Fruit fly (Drosophila melanogaster) whole organism, embryonic: Measurements from ENCODE around the gene CG10300.

ENCODE experiments used
- CG10462 ChIP-seq: fragments of 200-800 bp; sonication (Bioruptor generic); optimal IDR thresholded peaks from 2 replicates; lab custom pipeline; 2016; ENCODE audit warnings: missing biosample characterization, missing genetic modification characterization
- CG12071 ChIP-seq: fragments of 200-800 bp; sonication (Bioruptor generic); optimal IDR thresholded peaks from 3 replicates; lab custom pipeline; 2018; ENCODE audit warnings: missing biosample characterization, mild to moderate bottlenecking, missing genetic modification characterization
- CG12236 ChIP-seq: fragments of 200-800 bp; sonication (Bioruptor generic); optimal IDR thresholded peaks from 2 replicates; lab custom pipeline; 2016; ENCODE audit warnings: missing biosample characterization, missing genetic modification characterization
- CG14710 ChIP-seq: fragments of 200-800 bp; sonication (Bioruptor generic); optimal IDR thresholded peaks from 3 replicates; lab custom pipeline; 2019; ENCODE audit warnings: missing biosample characterization, mild to moderate bottlenecking, missing genetic modification characterization, moderate library complexity
- CG18476 ChIP-seq: fragments of 200-800 bp; sonication (Bioruptor generic); optimal IDR thresholded peaks from 2 replicates; lab custom pipeline; 2016; ENCODE audit warnings: missing biosample characterization, mild to moderate bottlenecking, missing genetic modification characterization
- CG18599 ChIP-seq: fragments of 200-800 bp; sonication (Bioruptor generic); optimal IDR thresholded peaks from 3 replicates; lab custom pipeline; 2017; ENCODE audit warnings: missing biosample characterization, missing genetic modification characterization, mild to moderate bottlenecking, moderate library complexity, missing genetic modification reagents
- CG2712 ChIP-seq: fragments of 200-800 bp; optimal IDR thresholded peaks from 3 replicates; lab custom pipeline; 2019; ENCODE audit warnings: missing biosample characterization, mild to moderate bottlenecking, missing genetic modification characterization, moderate library complexity
- CG30431 ChIP-seq: fragments of 200-800 bp; sonication (Bioruptor generic); optimal IDR thresholded peaks from 2 replicates; lab custom pipeline; 2017; ENCODE audit warnings: missing biosample characterization, missing genetic modification characterization
- CG32532 ChIP-seq: fragments of 200-800 bp; sonication (Bioruptor generic); IDR thresholded peaks from 2 replicates; pipeline ENCODE4 v1.3.6; 2022; ENCODE audit warnings: missing biosample characterization, missing genetic modification characterization
- CG6813 ChIP-seq: fragments of 200-800 bp; sonication (Bioruptor generic); optimal IDR thresholded peaks from 2 replicates; lab custom pipeline; 2017; ENCODE audit warnings: missing biosample characterization, missing genetic modification characterization, mild to moderate bottlenecking, moderate library complexity, missing genetic modification reagents
- CG7372 ChIP-seq: fragments of 200-800 bp; sonication (Bioruptor generic); IDR thresholded peaks from 2 replicates; pipeline ENCODE4 v1.3.6; 2022; ENCODE audit warnings: missing biosample characterization, missing genetic modification characterization
- CG7987 ChIP-seq: fragments of 200-800 bp; sonication (Bioruptor generic); optimal IDR thresholded peaks from 2 replicates; lab custom pipeline; 2018; ENCODE audit warnings: missing biosample characterization, mild to moderate bottlenecking, missing genetic modification characterization, moderate library complexity
- CG9437 ChIP-seq: fragments of 200-800 bp; sonication (Bioruptor generic); optimal IDR thresholded peaks from 2 replicates; lab custom pipeline; 2018; ENCODE audit warnings: missing biosample characterization, mild to moderate bottlenecking, missing genetic modification characterization
- CoRest ChIP-seq: fragments of 200-800 bp; sonication (Bioruptor generic); optimal IDR thresholded peaks from 3 replicates; lab custom pipeline; 2018; ENCODE audit warnings: missing biosample characterization, mild to moderate bottlenecking, missing genetic modification characterization, moderate library complexity
- D19B ChIP-seq: fragments of 200-800 bp; sonication (Bioruptor generic); optimal IDR thresholded peaks from 2 replicates; lab custom pipeline; 2017; ENCODE audit warnings: missing biosample characterization, mild to moderate bottlenecking, missing genetic modification characterization
- Dad ChIP-seq: fragments of 200-800 bp; sonication (Bioruptor generic); optimal IDR thresholded peaks from 3 replicates; lab custom pipeline; 2016; ENCODE audit warnings: missing biosample characterization, missing genetic modification characterization
- Dfd ChIP-seq, 2 experiments: fragments of >200 bp; optimal IDR thresholded peaks; 2 replicates each; lab custom pipeline; 2017; ENCODE audit warnings: missing biosample characterization in 2 of 2, missing genetic modification characterization in 2 of 2
- Hr78 ChIP-seq, 2 experiments: fragments of 200-800 bp in 1 of 2; fragments of >200 bp in 1 of 2; sonication (Bioruptor generic) in 1 of 2; optimal IDR thresholded peaks; 2 replicates each; lab custom pipeline; 2017 to 2019; ENCODE audit warnings: missing biosample characterization in 2 of 2, missing genetic modification characterization in 2 of 2, mild to moderate bottlenecking in 1 of 2, moderate library complexity in 1 of 2
- Nf-YB ChIP-seq: fragments of 200-800 bp; sonication (Bioruptor generic); optimal IDR thresholded peaks from 3 replicates; lab custom pipeline; 2019; ENCODE audit warnings: missing biosample characterization, mild to moderate bottlenecking, missing genetic modification characterization, moderate library complexity
- PHDP ChIP-seq: fragments of 200-800 bp; sonication (Bioruptor generic); optimal IDR thresholded peaks from 3 replicates; lab custom pipeline; 2018; ENCODE audit warnings: missing biosample characterization, mild to moderate bottlenecking, missing genetic modification characterization, moderate library complexity
- Sox100B ChIP-seq: fragments of 200-800 bp; sonication (Bioruptor generic); optimal IDR thresholded peaks from 3 replicates; lab custom pipeline; 2018; ENCODE audit warnings: missing biosample characterization, mild to moderate bottlenecking, missing genetic modification characterization
- ato ChIP-seq: fragments of 200-800 bp; sonication (Bioruptor generic); IDR thresholded peaks from 2 replicates; pipeline ENCODE4 v1.3.6; 2022; ENCODE audit warnings: missing biosample characterization, missing genetic modification characterization; ENCODE audit not compliant: partially characterized antibody
- bbx ChIP-seq: fragments of 200-800 bp; sonication (Bioruptor generic); IDR thresholded peaks from 2 replicates; pipeline ENCODE4 v1.3.6; 2022; ENCODE audit warnings: missing biosample characterization, missing genetic modification characterization; ENCODE audit not compliant: partially characterized antibody
- br ChIP-seq: fragments of >200 bp; optimal IDR thresholded peaks from 2 replicates; lab custom pipeline; 2017
- cas ChIP-seq: fragments of 200-800 bp; sonication (Bioruptor generic); IDR thresholded peaks from 2 replicates; pipeline ENCODE4 v1.3.6; 2022; ENCODE audit warnings: missing biosample characterization, missing genetic modification characterization
- cato ChIP-seq: fragments of 200-800 bp; sonication (Bioruptor generic); optimal IDR thresholded peaks from 2 replicates; lab custom pipeline; 2016; ENCODE audit warnings: missing biosample characterization, missing genetic modification characterization, borderline replicate concordance
- chif ChIP-seq, 2 experiments: fragments of 200-800 bp; sonication (Bioruptor generic); optimal IDR thresholded peaks; 3 replicates each; lab custom pipeline; 2016; ENCODE audit warnings: missing biosample characterization in 2 of 2, missing genetic modification characterization in 2 of 2
- chm ChIP-seq: fragments of 200-800 bp; sonication (Bioruptor generic); IDR thresholded peaks from 2 replicates; pipeline ENCODE4 v1.3.6; 2022; ENCODE audit warnings: missing biosample characterization, missing genetic modification characterization
- corto ChIP-seq: fragments of 200-800 bp; sonication (Bioruptor generic); optimal IDR thresholded peaks from 2 replicates; lab custom pipeline; 2016; ENCODE audit warnings: missing biosample characterization, mild to moderate bottlenecking, missing genetic modification characterization, moderate library complexity
- dimm ChIP-seq: fragments of 200-800 bp; sonication (Bioruptor generic); IDR thresholded peaks from 2 replicates; pipeline ENCODE4 v1.3.6; 2022; ENCODE audit warnings: missing biosample characterization, missing genetic modification characterization
- dmrt99B ChIP-seq: fragments of 200-800 bp; sonication (Bioruptor generic); optimal IDR thresholded peaks from 2 replicates; lab custom pipeline; 2018; ENCODE audit warnings: missing biosample characterization, mild to moderate bottlenecking, missing genetic modification characterization, moderate library complexity
- ewg ChIP-seq: fragments of 200-800 bp; sonication (Bioruptor generic); optimal IDR thresholded peaks from 3 replicates; lab custom pipeline; 2017; ENCODE audit warnings: mild to moderate bottlenecking, missing biosample characterization, missing genetic modification reagents, missing genetic modification characterization
- fd64A ChIP-seq: fragments of 200-800 bp; sonication (Bioruptor generic); optimal IDR thresholded peaks from 3 replicates; lab custom pipeline; 2018; ENCODE audit warnings: missing biosample characterization, mild to moderate bottlenecking, missing genetic modification characterization
- inv ChIP-seq: fragments of 200-800 bp; sonication (Bioruptor generic); IDR thresholded peaks from 2 replicates; pipeline ENCODE4 v1.3.6; 2022; ENCODE audit warnings: missing biosample characterization, missing genetic modification characterization; ENCODE audit not compliant: partially characterized antibody
- lab ChIP-seq: fragments of 200-800 bp; sonication (Bioruptor generic); optimal IDR thresholded peaks from 3 replicates; lab custom pipeline; 2017; ENCODE audit warnings: missing biosample characterization, missing genetic modification characterization, mild to moderate bottlenecking, moderate library complexity, missing genetic modification reagents
- lbe ChIP-seq: fragments of 200-800 bp; sonication (Bioruptor generic); optimal IDR thresholded peaks from 2 replicates; lab custom pipeline; 2016; ENCODE audit warnings: missing biosample characterization, mild to moderate bottlenecking, missing genetic modification characterization
- mirr ChIP-seq: fragments of 200-800 bp; sonication (Bioruptor generic); optimal IDR thresholded peaks from 3 replicates; lab custom pipeline; 2018; ENCODE audit warnings: missing biosample characterization, mild to moderate bottlenecking, missing genetic modification characterization
- nom ChIP-seq: fragments of 200-800 bp; sonication (Bioruptor generic); optimal IDR thresholded peaks from 2 replicates; lab custom pipeline; 2017; ENCODE audit warnings: missing biosample characterization, missing genetic modification characterization, mild to moderate bottlenecking, moderate library complexity, missing genetic modification reagents
- odd ChIP-seq: fragments of 200-800 bp; sonication (Bioruptor generic); optimal IDR thresholded peaks from 2 replicates; lab custom pipeline; 2017; ENCODE audit warnings: missing biosample characterization, mild to moderate bottlenecking, missing genetic modification characterization
- run ChIP-seq: fragments of 200-800 bp; sonication (Bioruptor generic); optimal IDR thresholded peaks from 3 replicates; lab custom pipeline; 2018; ENCODE audit warnings: missing biosample characterization, mild to moderate bottlenecking, missing genetic modification characterization
- scrt ChIP-seq: fragments of 200-800 bp; sonication (Bioruptor generic); optimal IDR thresholded peaks from 2 replicates; lab custom pipeline; 2018; ENCODE audit warnings: missing biosample characterization, mild to moderate bottlenecking, missing genetic modification characterization, moderate library complexity
- slp2 ChIP-seq: fragments of 200-800 bp; sonication (Bioruptor generic); optimal IDR thresholded peaks from 2 replicates; lab custom pipeline; 2016; ENCODE audit warnings: missing biosample characterization, missing genetic modification characterization
- sna ChIP-seq: fragments of 200-800 bp; sonication (Bioruptor generic); IDR thresholded peaks from 2 replicates; pipeline ENCODE4 v1.3.6; 2022; ENCODE audit warnings: missing biosample characterization, missing genetic modification characterization; ENCODE audit not compliant: partially characterized antibody
- sqz ChIP-seq: fragments of 200-800 bp; sonication (Bioruptor generic); optimal IDR thresholded peaks from 3 replicates; lab custom pipeline; 2018; ENCODE audit warnings: missing biosample characterization, mild to moderate bottlenecking, missing genetic modification characterization
- stwl ChIP-seq: fragments of 200-800 bp; sonication (Bioruptor generic); optimal IDR thresholded peaks from 3 replicates; lab custom pipeline; 2018; ENCODE audit warnings: missing biosample characterization, mild to moderate bottlenecking, missing genetic modification characterization, moderate library complexity
- tio ChIP-seq: fragments of 200-800 bp; sonication (Bioruptor generic); optimal IDR thresholded peaks from 2 replicates; lab custom pipeline; 2017; ENCODE audit warnings: missing biosample characterization, missing genetic modification characterization, inconsistent platforms
- trh ChIP-seq: fragments of 200-800 bp; sonication (Bioruptor generic); optimal IDR thresholded peaks from 2 replicates; lab custom pipeline; 2016; ENCODE audit warnings: missing biosample characterization, missing genetic modification characterization

CG10300 gene

DNA sequence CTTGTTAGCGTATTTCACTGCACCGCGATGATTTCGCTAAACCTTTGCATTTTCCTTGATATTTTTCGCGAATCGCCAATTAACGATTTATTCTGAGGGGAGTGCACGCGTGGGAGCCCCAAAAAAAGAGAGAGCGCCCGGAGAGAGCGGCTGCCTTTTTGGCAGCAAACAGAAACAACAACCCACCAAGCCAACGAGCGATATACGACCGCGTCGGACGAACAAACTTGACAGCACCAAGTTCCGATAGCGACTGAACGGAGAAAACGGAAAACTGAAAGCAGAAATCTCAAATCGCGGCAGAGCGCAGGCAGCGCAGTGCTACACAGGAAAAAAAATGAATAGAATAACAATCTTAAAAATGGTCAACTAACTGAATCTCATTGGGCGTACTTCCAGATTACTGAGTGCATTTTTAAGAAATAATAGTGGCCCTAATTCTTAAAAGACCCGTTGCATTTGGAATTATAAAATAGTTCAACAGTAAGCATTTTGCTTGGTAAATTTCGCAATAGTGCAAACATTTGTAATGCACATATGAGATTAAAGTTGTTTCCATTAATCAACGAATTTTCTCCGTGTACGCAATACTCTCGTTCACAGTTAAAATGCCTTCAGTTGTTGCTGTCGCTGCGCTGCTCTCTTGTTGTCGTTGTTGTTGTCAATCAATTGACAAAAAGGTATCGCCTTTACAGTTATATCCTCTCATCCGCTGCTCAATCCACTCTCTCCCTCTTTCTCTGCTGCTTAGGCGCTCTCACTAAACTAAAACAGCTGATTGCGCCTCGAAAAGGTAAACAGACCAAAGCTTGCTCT is 41.7 kb upstream of the CG10300 start, which contains the start of gene CG31145 (continued):
- TF ChIP-seq nom (GFP tag; lab: Kevin White, UChicago), result peak; percentile 95
- TF ChIP-seq cato (GFP tag; lab: Kevin White, UChicago), result peak; percentile 99
- TF ChIP-seq Dad (GFP tag; lab: Kevin White, UChicago), result peak; percentile 99
- peak; percentile 100 for TF ChIP-seq lab
- TF ChIP-seq dimm, result peak; percentile 96
- peak; percentile 31 for TF ChIP-seq stwl (tag; lab: Kevin White, UChicago)
- TF ChIP-seq CG32532 (GFP tag; lab: Robert Waterston, UW), result peak; percentile 99
- peak; percentile 99 for TF ChIP-seq CG7372
- TF ChIP-seq odd (GFP tag; lab: Kevin White, UChicago), result peak; percentile 100
- peak; percentile 99 for TF ChIP-seq CG10462
- TF ChIP-seq br (lab: Kevin White, UChicago), result no peak
- TF ChIP-seq cas (GFP tag; lab: Robert Waterston, UW), result peak; percentile 96
- peak; percentile 99 for TF ChIP-seq scrt (GFP tag; lab: Kevin White, UChicago)
- TF ChIP-seq CG18599, result peak; percentile 100
- TF ChIP-seq chif (GFP tag; optimal IDR thresholded peaks at IDR 0.05; lab: Kevin White, UChicago), result peak; percentile 99
- peak; percentile 100 for TF ChIP-seq Sox100B (GFP tag; lab: Kevin White, UChicago)
- TF ChIP-seq run (tag; lab: Kevin White, UChicago), result peak; percentile 99
- peak; percentile 97 for TF ChIP-seq CG7987 (GFP tag; lab: Kevin White, UChicago)
- TF ChIP-seq trh (GFP tag; lab: Kevin White, UChicago), result peak; percentile 99
- peak; percentile 100 for TF ChIP-seq tio (GFP tag; lab: Kevin White, UChicago)
- peak; percentile 62; the same call in 1 of the 2 replicates for TF ChIP-seq bbx (GFP tag; lab: Robert Waterston, UW)
- peak; percentile 99 for TF ChIP-seq CG12236 (GFP tag; lab: Kevin White, UChicago)
- peak; percentile 98 for TF ChIP-seq fd64A (GFP tag; lab: Kevin White, UChicago)
- peak; percentile 91 for TF ChIP-seq Nf-YB (GFP tag; lab: Kevin White, UChicago)
- TF ChIP-seq sqz (GFP tag; lab: Kevin White, UChicago), result peak; percentile 99
- TF ChIP-seq CG12071 (GFP tag; lab: Kevin White, UChicago), result peak; percentile 99
- TF ChIP-seq CG2712 (tag; lab: Kevin White, UChicago), result peak; percentile 99
- peak; percentile 96 for TF ChIP-seq corto
- TF ChIP-seq CG18476 (GFP tag; lab: Kevin White, UChicago), result peak; percentile 99
- TF ChIP-seq CoRest (tag; lab: Kevin White, UChicago), result peak; percentile 100
- TF ChIP-seq CG14710 (tag; lab: Kevin White, UChicago), result peak; percentile 98
- peak; percentile 97 for TF ChIP-seq CG9437 (GFP tag; lab: Kevin White, UChicago)
- peak; percentile 99 for TF ChIP-seq ewg (GFP tag; lab: Kevin White, UChicago)
- peak; percentile 95 for TF ChIP-seq chm (GFP tag; lab: Robert Waterston, UW)
- no peak for TF ChIP-seq inv (GFP tag; lab: Robert Waterston, UW)
- TF ChIP-seq slp2 (GFP tag; lab: Kevin White, UChicago), result peak; percentile 100
- TF ChIP-seq PHDP (tag; lab: Kevin White, UChicago), result peak; percentile 100
- TF ChIP-seq CG30431 (GFP tag; lab: Kevin White, UChicago), result peak; percentile 99
- peak; percentile 97 for TF ChIP-seq D19B
- TF ChIP-seq ato (GFP tag; lab: Robert Waterston, UW), result peak; percentile 64; the same call in 1 of the 2 replicates
- peak; percentile 97 for TF ChIP-seq lbe (GFP tag; lab: Kevin White, UChicago)
- TF ChIP-seq sna (GFP tag; lab: Robert Waterston, UW), result no peak
- peak; percentile 100 for TF ChIP-seq dmrt99B
- TF ChIP-seq Dfd (GFP tag; optimal IDR thresholded peaks at IDR 0.05; lab: Kevin White, UChicago), result peak in 1 of 2 experiments; percentile 95
- peak in 1 of 2 experiments; percentile 98 for TF ChIP-seq Hr78 (GFP tag; optimal IDR thresholded peaks at IDR 0.05; lab: Kevin White, UChicago)
- peak; percentile 97 for TF ChIP-seq mirr
- TF ChIP-seq CG6813, result peak; percentile 99
